Fruit fly (Drosophila melanogaster): ENCODE data around the gene Atac3.

dm6 chr3L:327833-328232 lies at the start of gene Atac3, which contains the start of gene Ptpmeg:
- peak; percentile 7 for TF ChIP-seq pad (GFP tag; optimal IDR thresholded peaks at IDR 0.05)
- no peak for TF ChIP-seq toe (GFP tag; optimal IDR thresholded peaks at IDR 0.05)
- TF ChIP-seq ovo (GFP tag; optimal IDR thresholded peaks at IDR 0.05): no peak

Measured in whole organism, adult.